Fruit fly (Drosophila melanogaster) whole organism, prepupa: ENCODE measurements around the gene CG34273.
A peak's percentile ranks its signal among the peaks of the same experiment; 100 is the strongest.

ENCODE experiments used
- Blimp-1 ChIP-seq: fragments of 200-800 bp; sonication (Bioruptor generic); optimal IDR thresholded peaks from 3 replicates; lab custom pipeline; 2017; ENCODE audit warnings: missing biosample characterization, missing genetic modification characterization, mild to moderate bottlenecking, moderate library complexity, missing genetic modification reagents
- CG10631 ChIP-seq: fragments of 200-800 bp; sonication (Bioruptor generic); optimal IDR thresholded peaks from 2 replicates; lab custom pipeline; 2016; ENCODE audit warnings: missing biosample characterization, missing genetic modification characterization
- CG10669 ChIP-seq: fragments of 200-800 bp; sonication (Bioruptor generic); optimal IDR thresholded peaks from 3 replicates; lab custom pipeline; 2018; ENCODE audit warnings: missing biosample characterization, mild to moderate bottlenecking, missing genetic modification characterization, moderate library complexity
- CG11294 ChIP-seq: fragments of 200-800 bp; sonication (Bioruptor generic); IDR thresholded peaks from 2 replicates; pipeline ENCODE4 v1.3.6; 2022; ENCODE audit warnings: missing biosample characterization, missing genetic modification characterization
- CG11902 ChIP-seq: fragments of 200-800 bp; sonication (Bioruptor generic); optimal IDR thresholded peaks from 3 replicates; lab custom pipeline; 2016; ENCODE audit warnings: missing biosample characterization, missing genetic modification characterization
- CG15336 ChIP-seq: fragments of 200-800 bp; sonication (Bioruptor generic); IDR thresholded peaks from 2 replicates; pipeline ENCODE4 v1.3.6; 2022; ENCODE audit warnings: missing biosample characterization, missing genetic modification characterization
- CG1621 ChIP-seq: fragments of 200-800 bp; sonication (Bioruptor generic); optimal IDR thresholded peaks from 3 replicates; lab custom pipeline; 2018; ENCODE audit warnings: missing biosample characterization, mild to moderate bottlenecking, missing genetic modification characterization
- CG16779 ChIP-seq: fragments of 200-800 bp; sonication (Bioruptor generic); optimal IDR thresholded peaks from 3 replicates; lab custom pipeline; 2017; ENCODE audit warnings: missing biosample characterization, mild to moderate bottlenecking, missing genetic modification characterization
- CG3032 ChIP-seq: fragments of 200-800 bp; optimal IDR thresholded peaks from 2 replicates; lab custom pipeline; 2019; ENCODE audit warnings: missing biosample characterization, mild to moderate bottlenecking, missing genetic modification characterization, moderate library complexity
- CG31627 ChIP-seq: fragments of 200-800 bp; sonication (Bioruptor generic); optimal IDR thresholded peaks from 3 replicates; lab custom pipeline; 2016; ENCODE audit warnings: missing biosample characterization, missing genetic modification characterization
- CG32006 ChIP-seq: fragments of 200-800 bp; sonication (Bioruptor generic); optimal IDR thresholded peaks from 3 replicates; lab custom pipeline; 2017; ENCODE audit warnings: missing biosample characterization, mild to moderate bottlenecking, missing genetic modification characterization
- CG3919 ChIP-seq: fragments of 200-800 bp; sonication (Bioruptor generic); optimal IDR thresholded peaks from 3 replicates; lab custom pipeline; 2016; ENCODE audit warnings: missing biosample characterization, missing genetic modification characterization
- CG4318 ChIP-seq: fragments of 200-800 bp; sonication (Bioruptor generic); optimal IDR thresholded peaks from 3 replicates; lab custom pipeline; 2017; ENCODE audit warnings: missing biosample characterization, mild to moderate bottlenecking, missing genetic modification characterization
- CG6163 ChIP-seq: fragments of 200-800 bp; sonication (Bioruptor generic); IDR thresholded peaks from 3 replicates; pipeline ENCODE4 v1.3.6; 2022; ENCODE audit warnings: missing biosample characterization, missing genetic modification characterization
- CG6276 ChIP-seq: fragments of 200-800 bp; sonication (Bioruptor generic); optimal IDR thresholded peaks from 2 replicates; lab custom pipeline; 2017; ENCODE audit warnings: missing biosample characterization, mild to moderate bottlenecking, missing genetic modification characterization
- CG6792 ChIP-seq: fragments of 200-800 bp; sonication (Bioruptor generic); optimal IDR thresholded peaks from 3 replicates; lab custom pipeline; 2016; ENCODE audit warnings: missing biosample characterization, missing genetic modification characterization
- CG6808 ChIP-seq: fragments of 200-800 bp; sonication (Bioruptor generic); optimal IDR thresholded peaks from 3 replicates; lab custom pipeline; 2017; ENCODE audit warnings: missing biosample characterization, missing genetic modification characterization, mild to moderate bottlenecking, moderate library complexity, missing genetic modification reagents
- CG6854 ChIP-seq: fragments of 200-800 bp; sonication (Bioruptor generic); optimal IDR thresholded peaks from 2 replicates; lab custom pipeline; 2017; ENCODE audit warnings: missing biosample characterization, mild to moderate bottlenecking, missing genetic modification characterization
- CG7368 ChIP-seq: fragments of 200-800 bp; sonication (Bioruptor generic); optimal IDR thresholded peaks from 3 replicates; lab custom pipeline; 2016; ENCODE audit warnings: missing biosample characterization, missing genetic modification characterization
- CG8119 ChIP-seq: fragments of 200-800 bp; sonication (Bioruptor generic); IDR thresholded peaks from 3 replicates; pipeline ENCODE4 v1.3.6; 2022; ENCODE audit warnings: missing biosample characterization, missing genetic modification characterization
- CG8319 ChIP-seq: fragments of 200-800 bp; sonication (Bioruptor generic); optimal IDR thresholded peaks from 3 replicates; lab custom pipeline; 2016; ENCODE audit warnings: missing biosample characterization, missing genetic modification characterization
- CG9139 ChIP-seq: fragments of 200-800 bp; sonication (Bioruptor generic); optimal IDR thresholded peaks from 3 replicates; lab custom pipeline; 2017; ENCODE audit warnings: missing biosample characterization, mild to moderate bottlenecking, missing genetic modification characterization
- Eip75B ChIP-seq: fragments of 200-800 bp; sonication (Bioruptor generic); optimal IDR thresholded peaks from 3 replicates; lab custom pipeline; 2016; ENCODE audit warnings: missing biosample characterization, missing genetic modification characterization
- Eip78C ChIP-seq: fragments of 200-800 bp; sonication (Bioruptor generic); peaks from one replicate; lab custom pipeline; 2016; ENCODE audit warnings: missing biosample characterization, missing genetic modification characterization
- Eip93F ChIP-seq: fragments of 200-800 bp; sonication (Bioruptor generic); optimal IDR thresholded peaks from 2 replicates; lab custom pipeline; 2016; ENCODE audit warnings: missing biosample characterization, mild to moderate bottlenecking, missing genetic modification characterization
- Ets21C ChIP-seq: fragments of 200-800 bp; sonication (Bioruptor generic); optimal IDR thresholded peaks from 3 replicates; lab custom pipeline; 2016; ENCODE audit warnings: missing biosample characterization, missing genetic modification characterization
- Ets96B ChIP-seq: fragments of 200-800 bp; optimal IDR thresholded peaks from 2 replicates; lab custom pipeline; 2019; ENCODE audit warnings: missing biosample characterization, mild to moderate bottlenecking, missing genetic modification characterization, moderate library complexity
- Hr38 ChIP-seq: sonication (Bioruptor generic); optimal IDR thresholded peaks from 2 replicates; lab custom pipeline; 2016; ENCODE audit warnings: missing biosample characterization, missing genetic modification characterization
- Hr39 ChIP-seq: fragments of 200-800 bp; sonication (Bioruptor generic); optimal IDR thresholded peaks from 2 replicates; lab custom pipeline; 2016; ENCODE audit warnings: missing biosample characterization, missing genetic modification characterization
- OdsH ChIP-seq: fragments of 200-800 bp; sonication (Bioruptor generic); optimal IDR thresholded peaks from 3 replicates; lab custom pipeline; 2016; ENCODE audit warnings: missing biosample characterization, missing genetic modification characterization
- Smox ChIP-seq: fragments of 200-800 bp; sonication (Bioruptor generic); optimal IDR thresholded peaks from 3 replicates; lab custom pipeline; 2016; ENCODE audit warnings: missing biosample characterization, missing genetic modification characterization
- Sox102F ChIP-seq: fragments of 200-800 bp; sonication (Bioruptor generic); optimal IDR thresholded peaks from 2 replicates; lab custom pipeline; 2016; ENCODE audit warnings: missing biosample characterization, mild to moderate bottlenecking, missing genetic modification characterization
- Sox14 ChIP-seq: fragments of 200-800 bp; sonication (Bioruptor generic); optimal IDR thresholded peaks from 3 replicates; lab custom pipeline; 2016; ENCODE audit warnings: missing biosample characterization, missing genetic modification characterization
- Sox15 ChIP-seq: fragments of 200-800 bp; sonication (Bioruptor generic); optimal IDR thresholded peaks from 3 replicates; lab custom pipeline; 2016; ENCODE audit warnings: missing biosample characterization, missing genetic modification characterization
- achi ChIP-seq: fragments of 200-800 bp; sonication (Bioruptor generic); optimal IDR thresholded peaks from 3 replicates; lab custom pipeline; 2016; ENCODE audit warnings: missing biosample characterization, missing genetic modification characterization
- acj6 ChIP-seq: fragments of 200-800 bp; sonication (Bioruptor generic); optimal IDR thresholded peaks from 3 replicates; lab custom pipeline; 2016; ENCODE audit warnings: missing biosample characterization, missing genetic modification characterization
- cyc ChIP-seq: fragments of 200-800 bp; sonication (Bioruptor generic); optimal IDR thresholded peaks from 3 replicates; lab custom pipeline; 2016; ENCODE audit warnings: missing biosample characterization, missing genetic modification characterization
- dac ChIP-seq: fragments of 200-800 bp; sonication (Bioruptor generic); optimal IDR thresholded peaks from 2 replicates; lab custom pipeline; 2017; ENCODE audit warnings: missing biosample characterization, mild to moderate bottlenecking, missing genetic modification characterization
- dsx ChIP-seq: fragments of 200-800 bp; optimal IDR thresholded peaks from 3 replicates; lab custom pipeline; 2019; ENCODE audit warnings: missing biosample characterization, mild to moderate bottlenecking, missing genetic modification characterization, moderate library complexity; ENCODE audit not compliant: poor library complexity, severe bottlenecking
- eg ChIP-seq: fragments of 200-800 bp; sonication (Bioruptor generic); IDR thresholded peaks from 3 replicates; pipeline ENCODE4 v1.3.6; 2022; ENCODE audit warnings: missing biosample characterization, missing genetic modification characterization
- fd59A ChIP-seq: fragments of 200-800 bp; sonication (Bioruptor generic); optimal IDR thresholded peaks from 2 replicates; lab custom pipeline; 2017; ENCODE audit warnings: missing biosample characterization, mild to moderate bottlenecking, missing genetic modification characterization, missing genetic modification reagents
- fd85E ChIP-seq: fragments of 200-800 bp; sonication (Bioruptor generic); optimal IDR thresholded peaks from 3 replicates; lab custom pipeline; 2016; ENCODE audit warnings: missing biosample characterization, missing genetic modification characterization
- fkh ChIP-seq: fragments of 200-800 bp; sonication (Bioruptor generic); optimal IDR thresholded peaks from 3 replicates; lab custom pipeline; 2017; ENCODE audit warnings: missing biosample characterization, mild to moderate bottlenecking, missing genetic modification characterization, moderate library complexity
- net ChIP-seq: fragments of 200-800 bp; sonication (Bioruptor generic); optimal IDR thresholded peaks from 3 replicates; lab custom pipeline; 2016; ENCODE audit warnings: missing biosample characterization, missing genetic modification characterization
- pdm3 ChIP-seq: fragments of 200-800 bp; sonication (Bioruptor generic); optimal IDR thresholded peaks from 3 replicates; lab custom pipeline; 2016; ENCODE audit warnings: missing biosample characterization, missing genetic modification characterization
- salr ChIP-seq, 2 experiments: fragments of 200-800 bp; sonication (Bioruptor generic); optimal IDR thresholded peaks; 3 replicates each; lab custom pipeline; 2016 to 2018; ENCODE audit warnings: missing biosample characterization in 2 of 2, missing genetic modification characterization in 2 of 2, mild to moderate bottlenecking in 1 of 2
- svp ChIP-seq: fragments of 200-800 bp; sonication (Bioruptor generic); peaks from one replicate; lab custom pipeline; 2016; ENCODE audit warnings: missing biosample characterization, missing genetic modification characterization
- topi ChIP-seq: fragments of 200-800 bp; sonication (Bioruptor generic); optimal IDR thresholded peaks from 3 replicates; lab custom pipeline; 2016; ENCODE audit warnings: missing biosample characterization, missing genetic modification characterization
- vri ChIP-seq: fragments of 200-800 bp; sonication (Bioruptor generic); optimal IDR thresholded peaks from 3 replicates; lab custom pipeline; 2016; ENCODE audit warnings: missing biosample characterization, mild to moderate bottlenecking, missing genetic modification characterization

The CG34273 gene

DNA sequence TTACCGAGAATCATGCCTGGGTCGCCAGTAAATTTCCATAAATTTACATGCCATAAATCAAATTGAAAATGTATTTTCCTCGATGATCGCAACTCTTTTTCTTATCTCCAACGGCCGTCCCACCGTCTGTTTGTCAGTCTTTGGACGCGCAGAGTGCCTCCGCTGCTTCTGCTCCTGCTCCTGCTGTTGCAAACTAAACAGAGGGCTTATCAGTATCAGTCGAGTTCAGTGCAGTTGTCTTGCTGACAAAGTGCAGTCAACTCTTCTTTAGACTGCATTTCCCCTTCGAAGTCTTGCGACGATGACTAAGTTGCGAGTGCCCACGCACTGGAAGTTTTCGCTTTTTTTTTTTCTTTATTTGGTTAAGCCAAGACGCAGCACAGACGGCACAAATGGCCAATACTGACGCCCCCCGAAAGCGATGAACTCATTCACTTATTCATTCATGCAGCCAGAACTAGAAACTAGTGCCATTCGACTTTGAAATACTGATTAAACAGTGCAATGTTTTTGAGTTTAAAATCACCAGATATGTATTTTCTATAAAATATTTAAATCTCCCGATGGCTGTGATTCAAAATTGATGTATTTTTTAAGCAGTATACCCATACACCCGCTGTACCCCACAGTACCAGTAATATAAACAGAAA is 42.6 kb upstream of the CG34273 start (continued):
- TF ChIP-seq CG6808 (no peak), vri (GFP tag; lab: Kevin White, UChicago) (no peak), Blimp-1 (GFP tag; lab: Kevin White, UChicago) (no peak), cyc (GFP tag; lab: Kevin White, UChicago) (no peak)
- TF ChIP-seq, all 60 proteins: peak for 12

DNA sequence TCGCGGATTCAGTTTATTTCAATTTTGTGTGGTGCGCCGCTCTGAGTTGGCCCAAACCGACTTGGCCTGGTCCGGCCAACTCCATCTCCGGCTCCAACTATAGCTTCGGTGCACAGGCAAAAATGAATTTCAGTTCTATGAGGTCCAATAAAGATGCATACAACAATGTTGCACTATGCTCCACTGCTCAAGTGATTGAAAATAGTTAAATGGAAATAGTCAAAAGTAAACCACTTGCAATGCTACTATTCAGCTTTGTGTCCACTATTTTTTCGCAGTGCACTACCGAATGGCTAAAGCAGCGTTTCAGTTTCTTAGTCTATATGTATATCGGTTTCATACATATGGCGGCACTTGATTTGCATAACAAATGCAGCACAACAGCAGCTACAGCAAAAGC is 40.6 kb upstream of the CG34273 start:
- TF ChIP-seq Eip75B (GFP tag; lab: Kevin White, UChicago) (peak; percentile 62), cyc (GFP tag; lab: Kevin White, UChicago) (peak; percentile 48), CG10669 (GFP tag; lab: Kevin White, UChicago) (peak; percentile 48), CG6163 (GFP tag; lab: Robert Waterston, UW) (peak; percentile 92), CG11902 (GFP tag; lab: Kevin White, UChicago) (peak; percentile 2), CG3919 (peak; percentile 83), svp (GFP tag; lab: Kevin White, UChicago) (peak; percentile 31), eg (GFP tag; lab: Robert Waterston, UW) (peak; percentile 95), Eip93F (GFP tag; lab: Kevin White, UChicago) (no peak), CG8319 (peak; percentile 0), Hr38 (GFP tag; lab: Kevin White, UChicago) (no peak), CG31627 (GFP tag; lab: Kevin White, UChicago) (peak; percentile 32), CG15336 (GFP tag; lab: Robert Waterston, UW) (peak; percentile 89), CG9139 (no peak), CG7368 (GFP tag; lab: Kevin White, UChicago) (peak; percentile 61), Hr39 (GFP tag; lab: Kevin White, UChicago) (peak; percentile 48), vri (GFP tag; lab: Kevin White, UChicago) (no peak), achi (peak; percentile 65), CG4318 (GFP tag; lab: Kevin White, UChicago) (peak; percentile 83), Ets96B (tag; lab: Kevin White, UChicago) (peak; percentile 59), CG11294 (GFP tag; lab: Robert Waterston, UW) (peak; percentile 85), OdsH (peak; percentile 77), fkh (GFP tag; lab: Kevin White, UChicago) (no peak), acj6 (GFP tag; lab: Kevin White, UChicago) (peak; percentile 64), Sox102F (GFP tag; lab: Kevin White, UChicago) (no peak), CG1621 (peak; percentile 34), Ets21C (GFP tag; lab: Kevin White, UChicago) (no peak), dac (GFP tag; lab: Kevin White, UChicago) (peak; percentile 75), fd59A (GFP tag; lab: Kevin White, UChicago) (peak; percentile 23), net (GFP tag; lab: Kevin White, UChicago) (peak; percentile 70), CG6854 (GFP tag; lab: Kevin White, UChicago) (no peak), Sox14 (GFP tag; lab: Kevin White, UChicago) (peak; percentile 72), CG32006 (GFP tag; lab: Kevin White, UChicago) (peak; percentile 90), CG6276 (GFP tag; lab: Kevin White, UChicago) (peak; percentile 84), dsx (peak; percentile 89), CG16779 (peak; percentile 46), CG10631 (GFP tag; lab: Kevin White, UChicago) (peak; percentile 67), topi (GFP tag; lab: Kevin White, UChicago) (peak; percentile 30), fd85E (GFP tag; lab: Kevin White, UChicago) (no peak), Sox15 (no peak), CG8119 (GFP tag; lab: Robert Waterston, UW) (peak; percentile 88), CG6792 (peak; percentile 45), salr (GFP tag; optimal IDR thresholded peaks at IDR 0.05; lab: Kevin White, UChicago) (peak in 1 of 2 experiments; percentile 54), Smox (GFP tag; lab: Kevin White, UChicago) (peak; percentile 20), CG3032 (tag; lab: Kevin White, UChicago) (peak; percentile 49), pdm3 (GFP tag; lab: Kevin White, UChicago) (peak; percentile 74), Eip78C (GFP tag; lab: Kevin White, UChicago) (peak; percentile 87)
